Worm (Caenorhabditis elegans): Measurements from ENCODE around the gene cwp-4.

Gene cwp-4

ce11 chrV:5018067-5018466, 35.4 kb upstream of the cwp-4 start (continued):
- TF ChIP-seq ama-1 (optimal IDR thresholded peaks at IDR 0.05) (no peak), F26F4.8 (GFP tag; conservative IDR thresholded peaks at IDR 0.05) (no peak), nhr-10 (tag; optimal IDR thresholded peaks at IDR 0.05) (no peak), mxl-2 (GFP tag; conservative IDR thresholded peaks at IDR 0.05) (no peak), ceh-28 (tag; optimal IDR thresholded peaks at IDR 0.05) (no peak), unc-62 (GFP tag; optimal IDR thresholded peaks at IDR 0.05 in 1 of 2) (peak in 1 of 2 experiments; percentile 77), unc-62 (tag; optimal IDR thresholded peaks at IDR 0.05) (no peak), daf-16 (GFP tag; optimal IDR thresholded peaks at IDR 0.05) (no peak), daf-16 (tag; optimal IDR thresholded peaks at IDR 0.05) (peak; percentile 73), lin-13 (GFP tag; optimal IDR thresholded peaks at IDR 0.05) (no peak), rbr-2 (tag; optimal IDR thresholded peaks at IDR 0.05) (no peak), dve-1 (tag; optimal IDR thresholded peaks at IDR 0.05; ENCODE audit: insufficient read depth) (peak; percentile 76), spr-1 (tag; optimal IDR thresholded peaks at IDR 0.05) (no peak), snpc-1.2 (GFP tag; IDR thresholded peaks at IDR 0.05) (no peak), lin-1 (GFP tag; IDR thresholded peaks at IDR 0.05) (peak; percentile 44; the same call in 1 of the 2 replicates)

ce11 chrV:5018810-5019274, 34.6 kb upstream of the cwp-4 start, which contains the start of gene srr-4:
Gene srr-4, plus strand, starts transcription at chrV:5019224.
- TF ChIP-seq dmd-6 (GFP tag; IDR thresholded peaks at IDR 0.05) = peak; percentile 46; the same call in 1 of the 2 replicates
- TF ChIP-seq skn-1 (tag; optimal IDR thresholded peaks at IDR 0.05) = no peak
- TF ChIP-seq unc-62 (GFP tag; optimal IDR thresholded peaks at IDR 0.05 in 1 of 2) = peak in 1 of 2 experiments; percentile 97
- TF ChIP-seq unc-62 (tag; optimal IDR thresholded peaks at IDR 0.05) = no peak
- TF ChIP-seq nhr-28 (tag; optimal IDR thresholded peaks at IDR 0.05) = peak; percentile 61

DNA sequence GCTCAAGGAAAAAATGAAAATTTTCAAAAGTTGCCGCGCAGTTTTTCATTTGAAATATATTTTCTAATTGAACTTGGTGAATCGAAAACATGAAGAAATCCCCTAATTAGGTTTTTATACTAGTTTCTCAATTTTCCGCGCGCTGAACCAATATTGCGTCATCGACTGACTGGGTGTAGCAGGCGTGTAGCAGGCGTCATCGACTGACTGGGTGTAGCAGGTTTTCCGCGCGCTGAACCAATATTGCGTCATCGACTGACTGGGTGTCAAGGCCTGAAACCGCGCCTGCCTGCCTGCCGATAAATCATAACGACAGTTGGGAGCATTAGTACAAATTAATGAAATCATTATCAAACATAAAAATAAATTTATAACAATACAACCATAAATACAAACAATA, 30.1 kb upstream of the cwp-4 start:
- TF ChIP-seq hlh-11 (tag; optimal IDR thresholded peaks at IDR 0.05) (peak; percentile 10), ztf-7 (tag; optimal IDR thresholded peaks at IDR 0.05) (no peak)

DNA sequence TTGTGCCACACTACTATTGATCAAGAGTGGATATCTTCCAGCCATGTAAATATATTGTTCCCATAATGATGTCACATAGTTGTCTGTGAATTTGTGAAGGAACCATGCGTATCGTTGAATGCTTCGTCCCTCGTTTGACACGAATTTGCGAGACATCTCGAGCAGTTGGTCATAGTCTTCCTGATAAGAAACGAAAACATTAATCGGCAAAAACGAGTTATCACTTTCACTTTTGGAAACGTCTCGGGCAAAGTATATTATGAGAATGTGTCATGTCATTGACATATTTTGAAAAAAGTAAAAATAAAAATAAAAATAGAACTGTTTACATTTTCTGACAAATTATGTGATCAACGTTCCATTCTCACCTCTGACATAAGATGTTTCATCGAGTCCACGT, 27.0 kb upstream of the cwp-4 start:
- TF ChIP-seq dve-1 (tag; optimal IDR thresholded peaks at IDR 0.05; ENCODE audit: insufficient read depth) (peak; percentile 18), aha-1 (tag) (no peak), cey-2 (tag; optimal IDR thresholded peaks at IDR 0.05; ENCODE audit: borderline replicate concordance, insufficient read depth) (no peak), R02D3.7 (tag; optimal IDR thresholded peaks at IDR 0.05) (no peak), hif-1 (tag; optimal IDR thresholded peaks at IDR 0.05) (no peak), lin-13 (GFP tag; optimal IDR thresholded peaks at IDR 0.05) (no peak), spr-3 (GFP tag; optimal IDR thresholded peaks at IDR 0.05) (no peak), skn-1 (tag; optimal IDR thresholded peaks at IDR 0.05) (no peak), daf-19 (GFP tag; conservative IDR thresholded peaks at IDR 0.05) (no peak), php-3 (GFP tag; IDR thresholded peaks at IDR 0.05) (0 out of 2 replicates have a peak, but pooled peaks have one; percentile 24), ceh-62 (tag; optimal IDR thresholded peaks at IDR 0.05) (no peak), ztf-7 (tag; optimal IDR thresholded peaks at IDR 0.05) (no peak), unc-39 (tag; optimal IDR thresholded peaks at IDR 0.05) (no peak), T20F7.1 (GFP tag; optimal IDR thresholded peaks at IDR 0.05) (no peak), ceh-44 (GFP tag; IDR thresholded peaks at IDR 0.05) (no peak), ceh-82 (tag; optimal IDR thresholded peaks at IDR 0.05) (no peak), nhr-237 (tag; optimal IDR thresholded peaks at IDR 0.05) (no peak), mes-2 (tag; optimal IDR thresholded peaks at IDR 0.05; ENCODE audit: poor library complexity, severe bottlenecking) (no peak), lsy-2 (tag; optimal IDR thresholded peaks at IDR 0.05) (no peak), nhr-28 (tag; optimal IDR thresholded peaks at IDR 0.05) (peak; percentile 25), nhr-10 (tag; optimal IDR thresholded peaks at IDR 0.05) (no peak), dmd-6 (GFP tag; IDR thresholded peaks at IDR 0.05) (peak; percentile 77), tra-1 (GFP tag; IDR thresholded peaks at IDR 0.05) (no peak), nhr-48 (tag; optimal IDR thresholded peaks at IDR 0.05) (peak; percentile 39), daf-16 (GFP tag; optimal IDR thresholded peaks at IDR 0.05) (no peak), daf-16 (tag; optimal IDR thresholded peaks at IDR 0.05) (peak; percentile 30), ceh-20 (GFP tag; IDR thresholded peaks at IDR 0.05) (no peak), ctbp-1 (GFP tag; IDR thresholded peaks at IDR 0.05) (no peak), ceh-32 (tag; optimal IDR thresholded peaks at IDR 0.05; ENCODE audit: poor library complexity) (no peak), ztf-11 (tag; optimal IDR thresholded peaks at IDR 0.05) (no peak), dmd-9 (GFP tag; IDR thresholded peaks at IDR 0.05) (no peak), F26F4.8 (GFP tag; conservative IDR thresholded peaks at IDR 0.05) (no peak), aly-2 (tag; optimal IDR thresholded peaks at IDR 0.05) (no peak), nhr-102 (tag; optimal IDR thresholded peaks at IDR 0.05) (peak; percentile 37), hlh-11 (tag; optimal IDR thresholded peaks at IDR 0.05) (peak; percentile 70)

Measured in whole organism, L4 larva.